Worm (Caenorhabditis elegans): Measurements from ENCODE around the gene cul-5.

- TF ChIP-seq lin-15B (tag; optimal IDR thresholded peaks at IDR 0.05), result no peak
- TF ChIP-seq spr-3 (GFP tag; optimal IDR thresholded peaks at IDR 0.05), result no peak
- no peak for TF ChIP-seq fos-1 (tag; optimal IDR thresholded peaks at IDR 0.05)
- TF ChIP-seq daf-12 (tag; optimal IDR thresholded peaks at IDR 0.05), result no peak
- no peak for TF ChIP-seq ZK546.5 (tag; optimal IDR thresholded peaks at IDR 0.05)
- no peak for TF ChIP-seq nhr-237 (tag; optimal IDR thresholded peaks at IDR 0.05)
- no peak for TF ChIP-seq aha-1 (tag)
- no peak for TF ChIP-seq ceh-28 (tag; optimal IDR thresholded peaks at IDR 0.05)
Measured at ce11 chrV:10198386-10198785, 19.1 kb downstream of the cul-5 start, which contains the start of gene ZK856.6.
